Fruit fly (Drosophila melanogaster) whole organism, wandering third instar larva: ENCODE results near the gene mon2.
A peak's percentile ranks its signal among the peaks of the same experiment; 100 is the strongest.

Source experiments
- Abd-B ChIP-seq: fragments of >200 bp; optimal IDR thresholded peaks from 2 replicates; lab custom pipeline; 2017; ENCODE audit warnings: missing biosample characterization, missing genetic modification characterization
- CG32264 ChIP-seq: fragments of 200-800 bp; sonication (Bioruptor generic); optimal IDR thresholded peaks from 2 replicates; lab custom pipeline; 2016; ENCODE audit warnings: missing biosample characterization, missing genetic modification characterization
- CrebA ChIP-seq: fragments of 200-800 bp; sonication (Bioruptor generic); optimal IDR thresholded peaks from 2 replicates; lab custom pipeline; 2016; ENCODE audit warnings: missing biosample characterization, mild to moderate bottlenecking, missing genetic modification characterization, borderline replicate concordance
- Dfd ChIP-seq: fragments of >200 bp; optimal IDR thresholded peaks from 2 replicates; lab custom pipeline; 2017; ENCODE audit warnings: missing biosample characterization, missing genetic modification characterization
- Dif ChIP-seq: fragments of 200-275, 200-300 bp; sonication (Bioruptor generic); optimal IDR thresholded peaks from 2 replicates; lab custom pipeline; 2018; ENCODE audit warnings: missing biosample characterization, missing genetic modification characterization; ENCODE audit not compliant: partially characterized antibody
- HLH106 ChIP-seq: fragments of 200-800 bp; optimal IDR thresholded peaks from 3 replicates; lab custom pipeline; 2019; ENCODE audit warnings: missing biosample characterization, mild to moderate bottlenecking, missing genetic modification characterization, moderate library complexity
- Hnf4 ChIP-seq: fragments of 200-800 bp; sonication (Bioruptor generic); optimal IDR thresholded peaks from 2 replicates; lab custom pipeline; 2016; ENCODE audit warnings: missing biosample characterization, mild to moderate bottlenecking, missing genetic modification characterization
- Hr78 ChIP-seq: fragments of >200 bp; optimal IDR thresholded peaks from 2 replicates; lab custom pipeline; 2017; ENCODE audit warnings: missing biosample characterization, missing genetic modification characterization
- Hr83 ChIP-seq: fragments of 200-300 bp; sonication (Bioruptor generic); optimal IDR thresholded peaks from 2 replicates; lab custom pipeline; 2016; ENCODE audit warnings: missing biosample characterization, mild to moderate bottlenecking, missing genetic modification characterization, moderate library complexity; ENCODE audit not compliant: poor library complexity, severe bottlenecking
- Jra ChIP-seq: sonication (Bioruptor generic); optimal IDR thresholded peaks from 2 replicates; lab custom pipeline; 2016; ENCODE audit warnings: missing biosample characterization, missing genetic modification characterization
- Mio ChIP-seq: sonication (Bioruptor generic); optimal IDR thresholded peaks from 2 replicates; lab custom pipeline; 2016; ENCODE audit warnings: missing biosample characterization, missing genetic modification characterization
- N ChIP-seq: fragments of >200 bp; optimal IDR thresholded peaks from 2 replicates; lab custom pipeline; 2018; ENCODE audit warnings: missing biosample characterization, missing external identifiers, missing genetic modification characterization
- OdsH ChIP-seq: fragments of 200-800 bp; sonication (Bioruptor generic); optimal IDR thresholded peaks from 2 replicates; lab custom pipeline; 2016; ENCODE audit warnings: missing biosample characterization, mild to moderate bottlenecking, missing genetic modification characterization
- Rel ChIP-seq, 2 experiments: fragments of 200-800 bp; sonication (Bioruptor generic) in 1 of 2; optimal IDR thresholded peaks; 2 replicates in 1 of 2; 3 replicates in 1 of 2; lab custom pipeline; 2016 to 2019; ENCODE audit warnings: mild to moderate bottlenecking in 2 of 2, missing biosample characterization in 2 of 2, missing genetic modification characterization in 2 of 2, moderate library complexity in 1 of 2
- Sp1 ChIP-seq: fragments of 200-800 bp; sonication (Bioruptor generic); optimal IDR thresholded peaks from 3 replicates; lab custom pipeline; 2019; ENCODE audit warnings: missing biosample characterization, mild to moderate bottlenecking, missing genetic modification characterization, moderate library complexity
- Vsx2 ChIP-seq: fragments of 200-300, 225-300 bp; sonication (Bioruptor generic); optimal IDR thresholded peaks from 2 replicates; lab custom pipeline; 2018; ENCODE audit warnings: missing biosample characterization, missing genetic modification characterization; ENCODE audit not compliant: partially characterized antibody
- br ChIP-seq: fragments of 200-800 bp; sonication (Bioruptor generic); optimal IDR thresholded peaks from 2 replicates; lab custom pipeline; 2016; ENCODE audit warnings: missing biosample characterization, missing genetic modification characterization
- brk ChIP-seq: fragments of 200-800 bp; sonication (Bioruptor generic); optimal IDR thresholded peaks from 2 replicates; lab custom pipeline; 2016; ENCODE audit warnings: missing biosample characterization, mild to moderate bottlenecking, missing genetic modification characterization
- dl ChIP-seq, 2 experiments: fragments of 175-275, 200-275 bp in 1 of 2; fragments of 200-275 bp in 1 of 2; sonication (Bioruptor generic); optimal IDR thresholded peaks; lab custom pipeline; 2018; ENCODE audit warnings: mild to moderate bottlenecking in 2 of 2, missing biosample characterization in 2 of 2, missing genetic modification characterization in 2 of 2, moderate library complexity in 2 of 2; ENCODE audit not compliant: partially characterized antibody in 2 of 2, insufficient read depth in 1 of 2
- dmrt93B ChIP-seq: fragments of 200-800 bp; sonication (Bioruptor generic); optimal IDR thresholded peaks from 2 replicates; lab custom pipeline; 2018; ENCODE audit warnings: missing biosample characterization, mild to moderate bottlenecking, missing genetic modification characterization
- dsf ChIP-seq: sonication (Bioruptor generic); optimal IDR thresholded peaks from 2 replicates; lab custom pipeline; 2016; ENCODE audit warnings: missing biosample characterization, missing genetic modification characterization, borderline replicate concordance
- ey ChIP-seq: fragments of 200-800 bp; sonication (Bioruptor generic); optimal IDR thresholded peaks from 2 replicates; lab custom pipeline; 2016; ENCODE audit warnings: missing biosample characterization, missing genetic modification characterization
- foxo ChIP-seq, 2 experiments: fragments of 200-800 bp; sonication (Bioruptor generic); optimal IDR thresholded peaks; 2 replicates in 1 of 2; 3 replicates in 1 of 2; lab custom pipeline; 2016 to 2017; ENCODE audit warnings: missing biosample characterization in 2 of 2, missing genetic modification characterization in 2 of 2
- fru ChIP-seq: fragments of 200-800 bp; sonication (Bioruptor generic); optimal IDR thresholded peaks from 3 replicates; lab custom pipeline; 2016; ENCODE audit warnings: missing biosample characterization, mild to moderate bottlenecking, missing genetic modification characterization
- h ChIP-seq: fragments of 200-800 bp; sonication (Bioruptor generic); optimal IDR thresholded peaks from 3 replicates; lab custom pipeline; 2016; ENCODE audit warnings: missing biosample characterization, mild to moderate bottlenecking, missing genetic modification characterization
- jim ChIP-seq: fragments of 175-275, 200-325 bp; sonication (Bioruptor generic); optimal IDR thresholded peaks from 2 replicates; lab custom pipeline; 2016; ENCODE audit warnings: missing biosample characterization, mild to moderate bottlenecking, missing genetic modification characterization
- lola ChIP-seq: fragments of >200 bp; optimal IDR thresholded peaks from 2 replicates; lab custom pipeline; 2017; ENCODE audit warnings: missing biosample characterization, missing genetic modification characterization
- pan ChIP-seq: fragments of >200 bp; optimal IDR thresholded peaks from 2 replicates; lab custom pipeline; 2017
- psq ChIP-seq: fragments of 200-800 bp; sonication (Bioruptor generic); optimal IDR thresholded peaks from 3 replicates; lab custom pipeline; 2017; ENCODE audit warnings: missing biosample characterization, mild to moderate bottlenecking, missing genetic modification characterization, moderate library complexity
- rgr ChIP-seq: fragments of 200-800 bp; sonication (Bioruptor generic); optimal IDR thresholded peaks from 3 replicates; lab custom pipeline; 2016; ENCODE audit warnings: missing biosample characterization, mild to moderate bottlenecking, missing genetic modification characterization
- sage ChIP-seq: fragments of 200-800 bp; sonication (Bioruptor generic); optimal IDR thresholded peaks from 2 replicates; lab custom pipeline; 2016; ENCODE audit warnings: missing biosample characterization, mild to moderate bottlenecking, missing genetic modification characterization
- sv ChIP-seq: fragments of 200-800 bp; sonication (Bioruptor generic); optimal IDR thresholded peaks from 3 replicates; lab custom pipeline; 2016; ENCODE audit warnings: missing biosample characterization, missing genetic modification characterization
- usp ChIP-seq: fragments of >200 bp; optimal IDR thresholded peaks from 2 replicates; lab custom pipeline; 2017; ENCODE audit warnings: missing biosample characterization, missing genetic modification characterization

The mon2 gene

dm6 chr2L:8083413-8083426 is 40.6 kb downstream of the mon2 start, which contains the start of gene Bsg:
TSS of gene Bsg (plus strand) at chr2L:8083420.
- TF ChIP-seq OdsH (GFP tag; lab: Kevin White, UChicago) (no peak), dmrt93B (GFP tag; lab: Kevin White, UChicago) (no peak), Sp1 (no peak), brk (no peak), N (no peak), rgr (GFP tag; lab: Kevin White, UChicago) (no peak), dl (GFP tag; optimal IDR thresholded peaks at IDR 0.05; lab: Kevin White, UChicago; ENCODE audit: insufficient read depth in 1 of 2, partially characterized antibody in 2 of 2) (no peak), lola (no peak), Hnf4 (GFP tag; lab: Kevin White, UChicago) (no peak), br (no peak), Mio (GFP tag; lab: Kevin White, UChicago) (no peak), Hr83 (GFP tag; lab: Kevin White, UChicago) (no peak), CG32264 (GFP tag; lab: Kevin White, UChicago) (no peak), Abd-B (GFP tag; lab: Kevin White, UChicago) (no peak)

- TF ChIP-seq Hnf4 (GFP tag; lab: Kevin White, UChicago) (peak; percentile 44), Vsx2 (GFP tag; lab: Kevin White, UChicago) (peak; percentile 32), Hr78 (GFP tag; lab: Kevin White, UChicago) (no peak), h (GFP tag; lab: Kevin White, UChicago) (no peak), Dfd (no peak), Sp1 (no peak), Rel (GFP tag; optimal IDR thresholded peaks at IDR 0.05; lab: Kevin White, UChicago) (no peak), Rel (tag; optimal IDR thresholded peaks at IDR 0.05; lab: Kevin White, UChicago) (peak; percentile 3), usp (no peak), sv (GFP tag; lab: Kevin White, UChicago) (peak; percentile 38), CrebA (no peak), OdsH (GFP tag; lab: Kevin White, UChicago) (no peak), fru (GFP tag; lab: Kevin White, UChicago) (no peak), dl (GFP tag; optimal IDR thresholded peaks at IDR 0.05; lab: Kevin White, UChicago; ENCODE audit: insufficient read depth in 1 of 2, partially characterized antibody in 2 of 2) (no peak), dmrt93B (GFP tag; lab: Kevin White, UChicago) (no peak), Hr83 (GFP tag; lab: Kevin White, UChicago) (peak; percentile 64), jim (GFP tag; lab: Kevin White, UChicago) (peak; percentile 5), foxo (GFP tag; optimal IDR thresholded peaks at IDR 0.05; lab: Kevin White, UChicago) (peak in 1 of 2 experiments; percentile 46), Jra (GFP tag; lab: Kevin White, UChicago) (no peak), br (no peak), pan (lab: Kevin White, UChicago) (no peak), HLH106 (tag; lab: Kevin White, UChicago) (peak; percentile 19), brk (no peak), Dif (GFP tag; lab: Kevin White, UChicago) (peak; percentile 23), sage (GFP tag; lab: Kevin White, UChicago) (peak; percentile 35), lola (no peak), dsf (GFP tag; lab: Kevin White, UChicago) (no peak), ey (no peak)
Observed at dm6 chr2L:8082692-8083412, 41.0 kb downstream of the mon2 start, which contains the start of gene Mcr. TSS of gene Mcr (minus strand) at chr2L:8082982.

- peak; percentile 33 for TF ChIP-seq Hnf4 (GFP tag; lab: Kevin White, UChicago)
- no peak for TF ChIP-seq Mio (GFP tag; lab: Kevin White, UChicago)
- TF ChIP-seq sv (GFP tag; lab: Kevin White, UChicago) = peak; percentile 23
- TF ChIP-seq br = no peak
- peak; percentile 77 for TF ChIP-seq Sp1
- peak; percentile 1 for TF ChIP-seq ey
- TF ChIP-seq jim (GFP tag; lab: Kevin White, UChicago) = no peak
- peak; percentile 64 for TF ChIP-seq psq (GFP tag; lab: Kevin White, UChicago)
- TF ChIP-seq Vsx2 (GFP tag; lab: Kevin White, UChicago) = peak; percentile 60
- TF ChIP-seq foxo (GFP tag; optimal IDR thresholded peaks at IDR 0.05; lab: Kevin White, UChicago) = peak in 1 of 2 experiments; percentile 76
- TF ChIP-seq rgr (GFP tag; lab: Kevin White, UChicago) = peak; percentile 82
- peak; percentile 71 for TF ChIP-seq OdsH (GFP tag; lab: Kevin White, UChicago)
- TF ChIP-seq, all 38 proteins: peak for 9
Observed at dm6 chr2L:8081640-8082485, 41.9 kb downstream of the mon2 start.
